Worm (Caenorhabditis elegans) whole organism, L1 larva: ENCODE data around the gene sdf-9.
A peak's percentile ranks its signal among the peaks of the same experiment; 100 is the strongest.

Source experiments
- C34B4.2 ChIP-seq: sonication (generic microtip); optimal IDR thresholded peaks from 2 replicates; lab custom pipeline; 2017; ENCODE audit warnings: mild to moderate bottlenecking, missing genetic modification characterization, missing compliant biosample characterization
- ama-1 ChIP-seq: fragments of 150-350 bp; optimal IDR thresholded peaks from 2 replicates; lab custom pipeline; 2014
- blmp-1 ChIP-seq: fragments of 150-350 bp; optimal IDR thresholded peaks from 2 replicates; lab custom pipeline; 2014; ENCODE audit warnings: missing biosample characterization, missing genetic modification characterization
- ceh-82 ChIP-seq, 3 experiments: fragments of 150-350 bp in 1 of 3; sonication (generic microtip) in 2 of 3; optimal IDR thresholded peaks; 2 replicates each; lab custom pipeline; 2014 to 2017; ENCODE audit warnings: missing biosample characterization in 3 of 3, missing genetic modification characterization in 3 of 3
- ces-1 ChIP-seq: fragments of 150-350 bp; optimal IDR thresholded peaks from 2 replicates; lab custom pipeline; 2014; ENCODE audit warnings: missing biosample characterization, missing genetic modification reagents, missing genetic modification characterization
- dpl-1 ChIP-seq, 3 experiments: fragments of 150-350 bp in 2 of 3; sonication (generic microtip) in 1 of 3; optimal IDR thresholded peaks; 2 replicates each; lab custom pipeline; 2014 to 2017; ENCODE audit warnings: missing biosample characterization in 3 of 3, missing genetic modification characterization in 3 of 3, missing genetic modification reagents in 3 of 3
- egl-27 ChIP-seq, 2 experiments: fragments of 150-350 bp in 1 of 2; sonication (generic microtip); optimal IDR thresholded peaks; 3 replicates each; lab custom pipeline; 2017 to 2018; ENCODE audit warnings: missing biosample characterization in 2 of 2, missing genetic modification characterization in 2 of 2, missing genetic modification reagents in 2 of 2
- elt-2 ChIP-seq: sonication (generic microtip); optimal IDR thresholded peaks from 2 replicates; lab custom pipeline; 2016; ENCODE audit warnings: missing genetic modification characterization, mild to moderate bottlenecking, inconsistent platforms, missing compliant biosample characterization, missing genetic modification reagents
- hlh-4 ChIP-seq: sonication (generic microtip); optimal IDR thresholded peaks from 2 replicates; lab custom pipeline; 2016; ENCODE audit warnings: mild to moderate bottlenecking, missing genetic modification characterization, missing compliant biosample characterization
- jun-1 ChIP-seq: fragments of 150-350 bp; optimal IDR thresholded peaks from 2 replicates; lab custom pipeline; 2014; ENCODE audit warnings: missing biosample characterization, missing genetic modification reagents, missing genetic modification characterization
- lin-13 ChIP-seq: fragments of 150-350 bp; optimal IDR thresholded peaks from 2 replicates; lab custom pipeline; 2014; ENCODE audit warnings: missing biosample characterization, missing genetic modification reagents, missing genetic modification characterization
- lin-14 ChIP-seq: fragments of 200-800 bp; sonication (Bioruptor generic); optimal IDR thresholded peaks from 2 replicates; lab custom pipeline; 2018; ENCODE audit warnings: mild to moderate bottlenecking, missing genetic modification characterization, moderate library complexity, missing compliant biosample characterization
- lin-35 ChIP-seq, 2 experiments: fragments of 150-350 bp; optimal IDR thresholded peaks; 2 replicates each; lab custom pipeline; 2014; ENCODE audit warnings: missing biosample characterization in 2 of 2, missing genetic modification characterization in 2 of 2, missing genetic modification reagents in 2 of 2
- lin-39 ChIP-seq: fragments of 150-350 bp; optimal IDR thresholded peaks from 2 replicates; lab custom pipeline; 2014; ENCODE audit warnings: missing biosample characterization, missing genetic modification reagents, missing genetic modification characterization
- lir-3 ChIP-seq: sonication (generic microtip); optimal IDR thresholded peaks from 2 replicates; lab custom pipeline; 2016; ENCODE audit warnings: mild to moderate bottlenecking, missing genetic modification characterization, moderate library complexity, missing compliant biosample characterization; ENCODE audit not compliant: poor library complexity
- lsy-2 ChIP-seq, 2 experiments: fragments of 150-350 bp; optimal IDR thresholded peaks; 2 replicates each; lab custom pipeline; 2014; ENCODE audit warnings: missing biosample characterization in 2 of 2, missing genetic modification characterization in 2 of 2
- mdl-1 ChIP-seq, 2 experiments: fragments of 150-350 bp; optimal IDR thresholded peaks; 2 replicates each; lab custom pipeline; 2014 to 2017; ENCODE audit warnings: missing biosample characterization in 2 of 2, missing genetic modification characterization in 2 of 2, inconsistent platforms in 1 of 2
- nhr-237 ChIP-seq: fragments of 150-350 bp; optimal IDR thresholded peaks from 2 replicates; lab custom pipeline; 2014; ENCODE audit warnings: missing biosample characterization, missing genetic modification characterization
- nhr-47 ChIP-seq: sonication (generic microtip); optimal IDR thresholded peaks from 2 replicates; lab custom pipeline; 2016; ENCODE audit warnings: mild to moderate bottlenecking, missing genetic modification characterization, moderate library complexity, missing compliant biosample characterization
- nhr-77 ChIP-seq: fragments of 150-350 bp; optimal IDR thresholded peaks from 2 replicates; lab custom pipeline; 2014; ENCODE audit warnings: missing biosample characterization, missing genetic modification characterization
- nhr-85 ChIP-seq: sonication (generic microtip); peaks from one replicate; lab custom pipeline; 2016; ENCODE audit warnings: missing genetic modification characterization, inconsistent platforms, missing compliant biosample characterization
- nhr-90 ChIP-seq: sonication (generic microtip); optimal IDR thresholded peaks from 2 replicates; lab custom pipeline; 2016; ENCODE audit warnings: mild to moderate bottlenecking, missing genetic modification characterization, missing compliant biosample characterization; ENCODE audit not compliant: poor library complexity
- pqm-1 ChIP-seq: sonication (generic microtip); optimal IDR thresholded peaks from 3 replicates; lab custom pipeline; 2017; ENCODE audit warnings: missing biosample characterization, missing genetic modification characterization
- rnt-1 ChIP-seq: sonication (generic microtip); optimal IDR thresholded peaks from 2 replicates; lab custom pipeline; 2016; ENCODE audit warnings: mild to moderate bottlenecking, missing genetic modification characterization, moderate library complexity, missing compliant biosample characterization
- sox-4 ChIP-seq: sonication (generic microtip); optimal IDR thresholded peaks from 2 replicates; lab custom pipeline; 2016; ENCODE audit warnings: missing genetic modification characterization, missing compliant biosample characterization
- sptf-1 ChIP-seq: fragments of 150-350 bp; optimal IDR thresholded peaks from 2 replicates; lab custom pipeline; 2014; ENCODE audit warnings: missing biosample characterization, missing genetic modification characterization
- sup-37 ChIP-seq: fragments of 200-800 bp; sonication (Bioruptor generic); optimal IDR thresholded peaks from 2 replicates; lab custom pipeline; 2018; ENCODE audit warnings: mild to moderate bottlenecking, missing genetic modification characterization, missing compliant biosample characterization
- unc-130 ChIP-seq: fragments of 150-350 bp; optimal IDR thresholded peaks from 2 replicates; lab custom pipeline; 2017; ENCODE audit warnings: missing biosample characterization, missing genetic modification characterization, inconsistent platforms
- unc-30 ChIP-seq: sonication (generic microtip); optimal IDR thresholded peaks from 2 replicates; lab custom pipeline; 2017; ENCODE audit warnings: missing biosample characterization, missing genetic modification characterization
- xbp-1 ChIP-seq: sonication (generic microtip); optimal IDR thresholded peaks from 2 replicates; lab custom pipeline; 2016; ENCODE audit warnings: missing genetic modification characterization, missing compliant biosample characterization

Gene sdf-9

DNA sequence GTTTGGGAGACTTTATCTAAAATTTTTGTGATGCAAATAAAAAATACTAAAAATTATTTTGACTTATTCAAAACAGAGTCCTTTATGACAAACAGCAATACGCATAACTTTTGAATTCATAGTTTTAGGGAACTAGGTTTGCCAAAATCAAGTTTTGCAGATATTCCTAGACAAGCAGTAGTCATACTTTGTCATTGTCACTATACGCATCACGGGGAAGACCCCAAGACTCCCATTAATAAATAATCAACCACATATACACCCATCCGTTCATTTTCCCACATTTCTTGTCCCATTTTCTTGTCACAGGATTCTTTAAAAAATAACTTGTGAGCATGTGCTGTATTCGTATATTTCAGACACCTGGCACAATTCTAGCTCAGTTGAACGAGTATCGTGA, 16.4 kb downstream of the sdf-9 start, which contains the start of gene Y44A6D.7:
Gene Y44A6D.7 (plus strand): TSS at position 301 of the 400 bp plus-strand sequence.
- TF ChIP-seq C34B4.2, result no peak
- TF ChIP-seq nhr-85 (tag; lab: Kevin White, UChicago), result peak; percentile 30

DNA sequence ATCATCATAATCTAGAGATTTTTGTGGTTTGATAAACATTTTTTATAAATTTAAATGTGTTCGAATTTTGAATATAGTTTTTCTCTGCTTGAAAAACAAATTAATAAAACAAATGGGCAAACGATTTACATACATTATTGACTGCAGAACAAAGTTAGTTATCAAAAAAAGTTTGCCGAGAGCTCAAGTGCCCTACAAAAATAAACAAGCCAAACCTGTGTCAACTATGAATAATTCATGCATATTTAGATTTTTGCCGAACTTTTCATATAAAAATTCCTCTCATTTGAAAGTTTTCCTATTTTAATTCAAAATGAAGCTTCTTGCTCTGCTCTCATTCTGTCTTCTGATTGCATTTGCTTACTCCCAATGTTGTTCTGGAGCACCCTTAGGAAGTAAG, 17.8 kb downstream of the sdf-9 start, which contains the start of gene sshk-1:
Gene sshk-1 (plus strand): TSS at position 301 of the 400 bp plus-strand sequence.
- no peak for TF ChIP-seq nhr-90 (tag; lab: Kevin White, UChicago)
- TF ChIP-seq hlh-4 (tag; lab: Kevin White, UChicago), result no peak
- TF ChIP-seq ces-1 (GFP tag; lab: Kevin White, UChicago), result no peak
- no peak for TF ChIP-seq lin-14 (GFP tag; lab: Kevin White, UChicago)
- TF ChIP-seq unc-30, result no peak

DNA sequence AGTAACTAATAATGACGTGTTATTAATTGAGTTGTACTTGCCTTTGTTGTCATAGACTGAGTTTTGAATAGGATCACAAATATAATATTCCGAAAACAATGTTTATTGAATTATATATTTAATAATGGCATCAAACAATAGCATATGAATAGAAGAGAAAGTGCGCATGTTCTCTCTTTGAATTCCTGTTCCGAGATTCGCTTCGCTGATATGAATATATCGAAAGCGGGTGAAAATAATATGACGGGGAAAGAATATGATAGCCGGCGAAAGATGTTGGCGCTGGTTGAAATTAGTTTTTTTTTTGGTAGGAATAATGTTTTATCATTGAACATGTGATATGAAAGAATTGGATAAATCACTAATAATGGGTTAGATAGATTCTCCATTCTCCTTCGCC, 22.0 kb downstream of the sdf-9 start, which contains the start of gene T03D8.6:
Gene T03D8.6 (minus strand): TSS at position 298 of the 400 bp plus-strand sequence.
- TF ChIP-seq lin-39 (tag; lab: Kevin White, UChicago) (no peak), unc-130 (tag; lab: Kevin White, UChicago) (no peak), nhr-237 (no peak), pqm-1 (tag; lab: Kevin White, UChicago) (no peak), blmp-1 (tag; lab: Kevin White, UChicago) (peak; percentile 68), lin-35 (GFP tag; optimal IDR thresholded peaks at IDR 0.05; lab: Kevin White, UChicago) (no peak), nhr-47 (tag; lab: Kevin White, UChicago) (no peak)

DNA sequence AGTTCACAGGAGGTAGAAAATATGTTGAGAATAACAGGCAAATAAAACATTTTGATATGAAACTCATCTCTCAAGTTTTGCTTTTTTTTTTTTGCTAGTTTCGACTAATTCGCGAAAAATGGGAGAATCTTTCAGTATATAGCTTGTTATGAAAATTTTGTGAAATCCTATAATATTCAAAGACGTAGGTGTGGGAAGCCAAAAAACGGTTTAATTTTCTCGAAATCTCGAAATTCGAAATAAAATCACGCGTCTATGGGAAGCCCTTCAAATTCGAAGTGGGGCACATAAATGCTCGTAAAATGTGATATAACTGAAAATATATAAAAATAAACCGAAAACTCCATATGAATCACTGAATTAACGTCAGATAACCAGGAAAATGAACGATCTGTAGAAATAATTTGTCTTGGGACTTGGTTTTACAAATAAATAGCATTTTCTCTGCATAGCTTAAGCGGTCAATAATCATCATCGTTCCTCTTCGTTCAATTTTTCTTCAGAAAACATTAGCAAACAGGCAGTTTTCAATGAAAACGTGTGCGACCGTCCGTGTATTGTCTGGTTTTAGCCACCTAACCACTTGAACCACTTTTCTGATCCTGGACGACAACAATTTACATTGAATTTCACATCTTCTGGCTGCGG, 27.1 kb downstream of the sdf-9 start, which contains the start of the genes gcy-22 and grl-14:
Gene gcy-22 (minus strand): TSS at position 101 of the 648 bp plus-strand sequence.
Gene grl-14 (plus strand): TSS at position 598 of the 648 bp plus-strand sequence.
- TF ChIP-seq ama-1 (lab: Kevin White, UChicago), result no peak
- no peak for TF ChIP-seq dpl-1 (GFP tag; optimal IDR thresholded peaks at IDR 0.05; lab: Kevin White, UChicago)
- no peak for TF ChIP-seq unc-130 (tag; lab: Kevin White, UChicago)
- no peak for TF ChIP-seq lir-3 (tag; lab: Kevin White, UChicago)
- TF ChIP-seq elt-2 (tag; lab: Kevin White, UChicago), result no peak
- TF ChIP-seq nhr-77 (tag; lab: Kevin White, UChicago), result no peak
- TF ChIP-seq, all 84 proteins: peak for 0

DNA sequence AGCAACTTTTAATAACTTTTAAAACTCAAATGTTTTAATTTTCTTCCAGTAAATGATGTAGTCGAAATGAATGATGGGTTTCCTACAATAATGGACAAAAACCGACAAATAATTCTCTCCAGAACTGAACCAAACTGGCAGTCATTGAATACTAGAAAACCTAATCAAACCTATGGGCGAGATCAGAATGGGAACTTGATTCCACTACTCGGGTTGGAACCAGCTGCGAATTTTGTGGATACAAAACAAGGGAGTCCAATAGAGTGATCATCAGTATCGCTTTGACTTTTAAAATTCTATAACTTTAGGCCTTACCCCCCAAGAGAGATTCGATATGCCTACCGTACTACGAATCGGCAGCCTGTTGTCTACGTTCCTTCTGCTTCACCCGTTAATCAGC, 28.6 kb downstream of the sdf-9 start:
- TF ChIP-seq ceh-82 (tag; optimal IDR thresholded peaks at IDR 0.05; lab: Kevin White, UChicago) (no peak), jun-1 (tag; lab: Kevin White, UChicago) (no peak), sox-4 (no peak), blmp-1 (tag; lab: Kevin White, UChicago) (no peak), lin-39 (tag; lab: Kevin White, UChicago) (no peak), mdl-1 (tag; optimal IDR thresholded peaks at IDR 0.05; lab: Kevin White, UChicago) (no peak), lsy-2 (tag; optimal IDR thresholded peaks at IDR 0.05; lab: Kevin White, UChicago) (no peak), xbp-1 (no peak), sup-37 (no peak), lin-35 (GFP tag; optimal IDR thresholded peaks at IDR 0.05; lab: Kevin White, UChicago) (no peak), dpl-1 (GFP tag; optimal IDR thresholded peaks at IDR 0.05; lab: Kevin White, UChicago) (no peak), rnt-1 (tag; lab: Kevin White, UChicago) (no peak), sptf-1 (tag; lab: Kevin White, UChicago) (no peak), lin-13 (GFP tag; lab: Kevin White, UChicago) (no peak), ces-1 (GFP tag; lab: Kevin White, UChicago) (no peak), egl-27 (tag; optimal IDR thresholded peaks at IDR 0.05; lab: Kevin White, UChicago) (no peak), unc-30 (no peak)
- TF ChIP-seq, all 84 proteins: peak for 0
